Worm (Caenorhabditis elegans): ENCODE results near the gene W02D7.4.
A peak's percentile ranks its signal among the peaks of the same experiment; 100 is the strongest.

The W02D7.4 gene

DNA sequence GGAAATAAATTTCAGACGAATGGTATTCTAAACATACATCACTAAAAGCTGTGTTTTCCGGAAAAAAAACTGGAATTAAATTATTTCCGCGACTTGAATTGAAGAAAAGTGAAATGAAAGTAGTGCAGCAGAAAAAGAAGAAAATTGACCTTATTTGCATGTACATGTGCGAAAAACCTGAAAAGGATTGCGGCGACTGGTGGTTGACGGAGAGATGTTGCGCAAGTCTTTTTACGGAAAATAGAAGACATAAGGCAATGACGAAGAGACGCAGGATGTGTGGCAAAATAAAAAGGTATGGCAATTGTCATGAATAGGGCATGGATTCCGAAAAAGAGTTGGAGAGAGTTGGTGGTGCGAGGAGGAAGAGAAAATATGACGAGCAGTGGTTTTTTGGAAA, 42.4 kb downstream of the W02D7.4 start:
- TF ChIP-seq zip-8 (tag; optimal IDR thresholded peaks at IDR 0.05) = peak; percentile 74
- TF ChIP-seq sem-2 (GFP tag; optimal IDR thresholded peaks at IDR 0.05) = no peak
- peak; percentile 50 for TF ChIP-seq blmp-1 (tag; optimal IDR thresholded peaks at IDR 0.05)

- no peak for TF ChIP-seq tbx-8 (GFP tag; optimal IDR thresholded peaks at IDR 0.05)
- peak; percentile 99 for TF ChIP-seq ces-1 (GFP tag; optimal IDR thresholded peaks at IDR 0.05)
- TF ChIP-seq ham-2 (GFP tag; optimal IDR thresholded peaks at IDR 0.05) = no peak
These were observed 43.5 kb downstream of the W02D7.4 start for ce11 chrV:8253946-8254345.

DNA sequence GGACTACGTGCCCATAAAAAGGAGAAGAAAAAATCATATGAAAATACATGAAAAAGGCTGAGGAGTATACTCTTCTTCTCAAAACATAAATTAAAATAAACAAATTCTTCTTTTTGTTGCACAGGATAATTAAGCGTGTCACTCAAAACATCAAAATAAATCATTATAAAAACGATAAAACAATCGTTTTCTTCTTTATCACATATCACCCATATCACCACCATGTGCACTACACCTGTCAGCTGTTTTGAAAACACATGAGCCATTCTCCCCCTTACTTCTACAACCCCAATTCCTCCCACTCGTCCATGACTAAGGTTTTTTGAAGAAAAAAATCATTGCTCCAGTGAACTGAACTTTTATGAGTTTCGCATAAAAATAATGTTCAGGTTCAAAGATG, 44.9 kb downstream of the W02D7.4 start:
- no peak for TF ChIP-seq mls-2 (tag; optimal IDR thresholded peaks at IDR 0.05)
- no peak for TF ChIP-seq pha-4 (tag; optimal IDR thresholded peaks at IDR 0.05)
- TF ChIP-seq nhr-76 (tag; optimal IDR thresholded peaks at IDR 0.05) = no peak
- TF ChIP-seq ceh-39 (tag; optimal IDR thresholded peaks at IDR 0.05) = no peak
- TF ChIP-seq hlh-1 (tag; optimal IDR thresholded peaks at IDR 0.05) = peak; percentile 15
- TF ChIP-seq ces-1 (GFP tag; optimal IDR thresholded peaks at IDR 0.05) = no peak
- peak; percentile 53 for TF ChIP-seq mab-5 (tag; optimal IDR thresholded peaks at IDR 0.05)
- no peak for TF ChIP-seq snpc-4 (tag; optimal IDR thresholded peaks at IDR 0.05)
- peak; percentile 84 for TF ChIP-seq unc-62 (GFP tag; optimal IDR thresholded peaks at IDR 0.05)
- TF ChIP-seq blmp-1 (tag; optimal IDR thresholded peaks at IDR 0.05) = no peak
- TF ChIP-seq ztf-11 (tag; optimal IDR thresholded peaks at IDR 0.05) = no peak

ce11 chrV:8251075-8251474, 46.3 kb downstream of the W02D7.4 start:
- TF ChIP-seq M03D4.4 (tag; optimal IDR thresholded peaks at IDR 0.05) (no peak), sptf-1 (tag; optimal IDR thresholded peaks at IDR 0.05) (no peak), bed-3 (GFP tag; optimal IDR thresholded peaks at IDR 0.05) (no peak), lin-13 (tag; optimal IDR thresholded peaks at IDR 0.05) (no peak), drap-1 (GFP tag; optimal IDR thresholded peaks at IDR 0.05) (no peak), cnd-1 (tag; optimal IDR thresholded peaks at IDR 0.05) (no peak), nhr-76 (tag; optimal IDR thresholded peaks at IDR 0.05) (no peak), ham-2 (GFP tag; optimal IDR thresholded peaks at IDR 0.05) (no peak), ceh-39 (tag; optimal IDR thresholded peaks at IDR 0.05) (no peak)

DNA sequence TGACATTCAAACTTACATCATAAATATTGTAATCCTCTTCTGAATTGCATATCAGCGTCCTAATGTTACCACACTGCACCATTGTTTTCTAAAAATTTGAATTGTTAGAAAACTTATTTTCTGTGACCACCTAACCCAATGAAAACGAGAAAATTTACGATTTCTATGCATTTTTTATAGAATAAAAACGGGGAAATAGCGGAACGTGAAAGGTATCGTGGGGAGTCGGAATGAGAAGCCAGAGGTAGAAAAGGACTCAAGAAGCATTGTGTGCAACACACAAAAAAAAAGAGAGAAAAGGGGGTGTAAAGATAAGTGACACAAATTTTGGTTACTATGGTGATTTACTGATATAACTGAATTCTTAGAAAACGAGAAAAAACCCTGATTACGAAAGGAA, 47.2 kb downstream of the W02D7.4 start, which contains the start of gene C16D9.6:
C16D9.6 (minus strand) TSS at position 101 of the 400 bp plus-strand sequence.
- no peak for TF ChIP-seq elt-1 (tag; optimal IDR thresholded peaks at IDR 0.05; ENCODE audit: borderline replicate concordance, insufficient read depth)
- TF ChIP-seq nhr-12 (tag; optimal IDR thresholded peaks at IDR 0.05) = no peak
- no peak for TF ChIP-seq nhr-2 (tag; optimal IDR thresholded peaks at IDR 0.05)
- no peak for TF ChIP-seq zip-8 (tag; optimal IDR thresholded peaks at IDR 0.05)
- TF ChIP-seq bed-3 (GFP tag; optimal IDR thresholded peaks at IDR 0.05) = no peak
- no peak for TF ChIP-seq ztf-11 (tag; optimal IDR thresholded peaks at IDR 0.05)
- TF ChIP-seq nhr-28 (tag; optimal IDR thresholded peaks at IDR 0.05) = no peak
- no peak for TF ChIP-seq hlh-1 (tag; optimal IDR thresholded peaks at IDR 0.05)
- no peak for TF ChIP-seq lsy-2 (tag; optimal IDR thresholded peaks at IDR 0.05)
- TF ChIP-seq ces-1 (GFP tag; optimal IDR thresholded peaks at IDR 0.05) = no peak
- TF ChIP-seq tbx-8 (GFP tag; optimal IDR thresholded peaks at IDR 0.05) = no peak
- TF ChIP-seq ceh-83 (GFP tag; optimal IDR thresholded peaks at IDR 0.05) = no peak

- TF ChIP-seq hlh-1 (tag; optimal IDR thresholded peaks at IDR 0.05) = peak; percentile 43
- peak; percentile 71 for TF ChIP-seq ceh-83 (GFP tag; optimal IDR thresholded peaks at IDR 0.05)
- no peak for TF ChIP-seq sem-2 (GFP tag; optimal IDR thresholded peaks at IDR 0.05)
- no peak for TF ChIP-seq nhr-12 (tag; optimal IDR thresholded peaks at IDR 0.05)
These were observed 49.9 kb downstream of the W02D7.4 start for ce11 chrV:8247311-8248105.
